Worm (Caenorhabditis elegans) whole organism, L1 larva: ENCODE data around the gene F42C5.5.

Experiments
- ceh-82 ChIP-seq, 3 experiments: fragments of 150-350 bp in 1 of 3; sonication (generic microtip) in 2 of 3; optimal IDR thresholded peaks; 2 replicates each; lab custom pipeline; 2014 to 2017; ENCODE audit warnings: missing biosample characterization in 3 of 3, missing genetic modification characterization in 3 of 3
- lin-15B ChIP-seq: fragments of 150-350 bp; sonication (generic microtip); optimal IDR thresholded peaks from 3 replicates; lab custom pipeline; 2014; ENCODE audit warnings: missing biosample characterization, missing genetic modification characterization
- lsy-2 ChIP-seq, 2 experiments: fragments of 150-350 bp; optimal IDR thresholded peaks; 2 replicates each; lab custom pipeline; 2014; ENCODE audit warnings: missing biosample characterization in 2 of 2, missing genetic modification characterization in 2 of 2
- mdl-1 ChIP-seq, 2 experiments: fragments of 150-350 bp; optimal IDR thresholded peaks; 2 replicates each; lab custom pipeline; 2014 to 2017; ENCODE audit warnings: missing biosample characterization in 2 of 2, missing genetic modification characterization in 2 of 2, inconsistent platforms in 1 of 2
- mef-2 ChIP-seq: fragments of 150-350 bp; optimal IDR thresholded peaks from 2 replicates; lab custom pipeline; 2014; ENCODE audit warnings: missing biosample characterization, missing genetic modification characterization
- skn-1 ChIP-seq: fragments of 150-350 bp; optimal IDR thresholded peaks from 2 replicates; lab custom pipeline; 2014; ENCODE audit warnings: missing biosample characterization, missing genetic modification characterization
- ztf-11 ChIP-seq, 2 experiments: sonication (generic microtip); optimal IDR thresholded peaks; 2 replicates each; lab custom pipeline; 2016 to 2017; ENCODE audit warnings: missing genetic modification characterization in 2 of 2, missing biosample characterization in 1 of 2, missing compliant biosample characterization in 1 of 2

ce11 chrIV:7305325-7305724 is 11.3 kb upstream of the F42C5.5 start, which contains the start of gene npr-27:
- TF ChIP-seq ceh-82 (tag; optimal IDR thresholded peaks at IDR 0.05; lab: Kevin White, UChicago) (no peak), mdl-1 (tag; optimal IDR thresholded peaks at IDR 0.05; lab: Kevin White, UChicago) (no peak), lsy-2 (tag; optimal IDR thresholded peaks at IDR 0.05; lab: Kevin White, UChicago) (no peak), ztf-11 (tag; optimal IDR thresholded peaks at IDR 0.05; lab: Kevin White, UChicago) (no peak), mef-2 (tag; lab: Kevin White, UChicago) (no peak), skn-1 (tag; lab: Kevin White, UChicago) (no peak), lin-15B (tag; lab: Kevin White, UChicago) (no peak)
